Worm (Caenorhabditis elegans) whole organism, L2 larva: ENCODE measurements around the gene Y50D4B.1.

ENCODE experiments used
- R02D3.7 ChIP-seq: fragments of 150-350 bp; optimal IDR thresholded peaks from 2 replicates; lab custom pipeline; 2014; ENCODE audit warnings: missing biosample characterization, missing genetic modification characterization
- ZK546.5 ChIP-seq: sonication (generic microtip); optimal IDR thresholded peaks from 2 replicates; lab custom pipeline; 2017; ENCODE audit warnings: missing biosample characterization, missing genetic modification characterization
- alr-1 ChIP-seq: fragments of 150-350 bp; optimal IDR thresholded peaks from 2 replicates; lab custom pipeline; 2014; ENCODE audit warnings: missing biosample characterization, missing genetic modification characterization
- aly-2 ChIP-seq: fragments of 150-350 bp; optimal IDR thresholded peaks from 2 replicates; lab custom pipeline; 2014; ENCODE audit warnings: missing biosample characterization, missing genetic modification characterization
- ama-1 ChIP-seq: fragments of 150-350 bp; optimal IDR thresholded peaks from 2 replicates; lab custom pipeline; 2018; ENCODE audit warnings: inconsistent platforms
- blmp-1 ChIP-seq: sonication (generic microtip); optimal IDR thresholded peaks from 2 replicates; lab custom pipeline; 2017; ENCODE audit warnings: missing genetic modification characterization, mild to moderate bottlenecking, missing compliant biosample characterization, antibody characterized with exemption, moderate library complexity; ENCODE audit not compliant: insufficient read depth
- ceh-16 ChIP-seq: fragments of 150-350 bp; optimal IDR thresholded peaks from 2 replicates; lab custom pipeline; 2014; ENCODE audit warnings: missing biosample characterization, missing genetic modification characterization
- ceh-82 ChIP-seq: fragments of 150-350 bp; optimal IDR thresholded peaks from 2 replicates; lab custom pipeline; 2014; ENCODE audit warnings: missing biosample characterization, missing genetic modification characterization
- crh-2 ChIP-seq: sonication (generic microtip); optimal IDR thresholded peaks from 2 replicates; lab custom pipeline; 2017; ENCODE audit warnings: missing biosample characterization, missing genetic modification characterization
- dmd-4 ChIP-seq: sonication (generic microtip); optimal IDR thresholded peaks from 2 replicates; lab custom pipeline; 2017; ENCODE audit warnings: missing biosample characterization, missing genetic modification characterization
- elt-1 ChIP-seq: fragments of 150-350 bp; optimal IDR thresholded peaks from 2 replicates; lab custom pipeline; 2014; ENCODE audit warnings: missing biosample characterization, missing genetic modification characterization
- elt-3 ChIP-seq: sonication (generic microtip); optimal IDR thresholded peaks from 2 replicates; lab custom pipeline; 2017; ENCODE audit warnings: missing biosample characterization, missing genetic modification characterization
- fos-1 ChIP-seq: fragments of 150-350 bp; optimal IDR thresholded peaks from 2 replicates; lab custom pipeline; 2014; ENCODE audit warnings: missing biosample characterization, missing genetic modification characterization
- gmeb-1 ChIP-seq: fragments of 150-350 bp; optimal IDR thresholded peaks from 2 replicates; lab custom pipeline; 2014; ENCODE audit warnings: missing biosample characterization, missing genetic modification characterization
- lin-11 ChIP-seq: fragments of 150-350 bp; sonication (generic microtip); optimal IDR thresholded peaks from 2 replicates; lab custom pipeline; 2014; ENCODE audit warnings: missing biosample characterization, missing genetic modification characterization, inconsistent platforms, mixed read lengths
- lin-13 ChIP-seq: fragments of 150-350 bp; optimal IDR thresholded peaks from 2 replicates; lab custom pipeline; 2014; ENCODE audit warnings: missing biosample characterization, missing genetic modification reagents, missing genetic modification characterization
- lin-39 ChIP-seq: fragments of 150-350 bp; optimal IDR thresholded peaks from 2 replicates; lab custom pipeline; 2014; ENCODE audit warnings: missing biosample characterization, missing genetic modification reagents, missing genetic modification characterization
- mab-5 ChIP-seq: fragments of 150-350 bp; optimal IDR thresholded peaks from 2 replicates; lab custom pipeline; 2014; ENCODE audit warnings: missing biosample characterization, missing genetic modification characterization
- mdl-1 ChIP-seq, 2 experiments: fragments of 150-350 bp in 1 of 2; sonication (generic microtip) in 1 of 2; optimal IDR thresholded peaks; 2 replicates each; lab custom pipeline; 2017; ENCODE audit warnings: missing biosample characterization in 2 of 2, missing genetic modification characterization in 2 of 2
- nhr-10 ChIP-seq: sonication (generic microtip); optimal IDR thresholded peaks from 2 replicates; lab custom pipeline; 2017; ENCODE audit warnings: missing biosample characterization, missing genetic modification characterization
- nhr-11 ChIP-seq: fragments of 150-350 bp; optimal IDR thresholded peaks from 2 replicates; lab custom pipeline; 2014; ENCODE audit warnings: missing biosample characterization, missing genetic modification characterization
- nhr-12 ChIP-seq: fragments of 150-350 bp; optimal IDR thresholded peaks from 2 replicates; lab custom pipeline; 2014; ENCODE audit warnings: missing biosample characterization, missing genetic modification characterization
- nhr-129 ChIP-seq: fragments of 150-350 bp; optimal IDR thresholded peaks from 2 replicates; lab custom pipeline; 2014; ENCODE audit warnings: missing biosample characterization, missing genetic modification characterization
- nhr-21 ChIP-seq: fragments of 150-350 bp; optimal IDR thresholded peaks from 2 replicates; lab custom pipeline; 2014; ENCODE audit warnings: missing biosample characterization, missing genetic modification characterization
- nhr-237 ChIP-seq: fragments of 150-350 bp; optimal IDR thresholded peaks from 2 replicates; lab custom pipeline; 2014; ENCODE audit warnings: missing biosample characterization, missing genetic modification characterization
- nhr-25 ChIP-seq: fragments of 150-350 bp; sonication (generic microtip); optimal IDR thresholded peaks from 3 replicates; lab custom pipeline; 2014; ENCODE audit warnings: missing biosample characterization, missing genetic modification characterization
- nhr-6 ChIP-seq: fragments of 150-350 bp; optimal IDR thresholded peaks from 2 replicates; lab custom pipeline; 2014; ENCODE audit warnings: missing biosample characterization, missing genetic modification characterization
- nhr-77 ChIP-seq: fragments of 150-350 bp; optimal IDR thresholded peaks from 2 replicates; lab custom pipeline; 2014; ENCODE audit warnings: missing biosample characterization, missing genetic modification characterization
- peb-1 ChIP-seq: fragments of 150-350 bp; optimal IDR thresholded peaks from 2 replicates; lab custom pipeline; 2014; ENCODE audit warnings: missing biosample characterization, missing genetic modification characterization
- sem-4 ChIP-seq: fragments of 150-350 bp; optimal IDR thresholded peaks from 2 replicates; lab custom pipeline; 2014; ENCODE audit warnings: missing biosample characterization, missing genetic modification reagents, missing genetic modification characterization
- skn-1 ChIP-seq: sonication (generic microtip); optimal IDR thresholded peaks from 2 replicates; lab custom pipeline; 2017; ENCODE audit warnings: missing biosample characterization, missing genetic modification characterization
- snpc-4 ChIP-seq: fragments of 150-350 bp; optimal IDR thresholded peaks from 2 replicates; lab custom pipeline; 2014; ENCODE audit warnings: missing biosample characterization, missing genetic modification characterization
- unc-39 ChIP-seq: fragments of 150-350 bp; optimal IDR thresholded peaks from 2 replicates; lab custom pipeline; 2014; ENCODE audit warnings: missing biosample characterization, missing genetic modification characterization
- unc-55 ChIP-seq: fragments of 150-350 bp; sonication (generic microtip); optimal IDR thresholded peaks from 3 replicates; lab custom pipeline; 2014; ENCODE audit warnings: missing biosample characterization, missing genetic modification reagents, missing genetic modification characterization
- unc-62 ChIP-seq: fragments of 150-350 bp; optimal IDR thresholded peaks from 2 replicates; lab custom pipeline; 2014; ENCODE audit warnings: missing biosample characterization, missing genetic modification reagents, missing genetic modification characterization
- zag-1 ChIP-seq: fragments of 150-350 bp; optimal IDR thresholded peaks from 2 replicates; lab custom pipeline; 2014; ENCODE audit warnings: missing biosample characterization, missing genetic modification characterization
- ztf-1 ChIP-seq: fragments of 200-800 bp; sonication (Bioruptor generic); conservative IDR thresholded peaks from 2 replicates; pipeline ENCODE4 v1.3.6; 2022; ENCODE audit warnings: missing genetic modification characterization, missing compliant biosample characterization
- ztf-11 ChIP-seq: sonication (generic microtip); optimal IDR thresholded peaks from 2 replicates; lab custom pipeline; 2017; ENCODE audit warnings: missing biosample characterization, missing genetic modification characterization
- ztf-4 ChIP-seq: fragments of 150-350 bp; optimal IDR thresholded peaks from 2 replicates; lab custom pipeline; 2014; ENCODE audit warnings: missing biosample characterization, missing genetic modification characterization

Gene Y50D4B.1

ce11 chrV:1112658-1113057 lies at the start of gene Y50D4B.1:
Gene Y50D4B.1 (plus strand): TSS chrV:1112958.
- TF ChIP-seq R02D3.7 (tag; lab: Kevin White, UChicago) (no peak), ceh-16 (no peak), snpc-4 (tag; lab: Kevin White, UChicago) (no peak), crh-2 (tag; lab: Kevin White, UChicago) (no peak), zag-1 (tag; lab: Kevin White, UChicago) (no peak), elt-3 (tag; lab: Kevin White, UChicago) (no peak), nhr-77 (tag; lab: Kevin White, UChicago) (no peak), ZK546.5 (tag; lab: Kevin White, UChicago) (no peak), nhr-237 (tag; lab: Kevin White, UChicago) (no peak), nhr-10 (no peak), unc-55 (GFP tag; lab: Kevin White, UChicago) (no peak), nhr-11 (tag; lab: Kevin White, UChicago) (no peak), ztf-1 (GFP tag; lab: Robert Waterston, UW) (no peak)
- TF ChIP-seq, all 48 proteins: peak for 0

ce11 chrV:1064491-1064890 lies 48.3 kb upstream of the Y50D4B.1 start, which contains the start of gene str-67:
Gene str-67 (minus strand): TSS chrV:1064591.
- TF ChIP-seq nhr-21 (no peak), ztf-4 (tag; lab: Kevin White, UChicago) (no peak), gmeb-1 (tag; lab: Kevin White, UChicago) (no peak), unc-62 (GFP tag; lab: Kevin White, UChicago) (no peak), ama-1 (no peak), ceh-82 (tag; lab: Kevin White, UChicago) (no peak), nhr-6 (tag; lab: Kevin White, UChicago) (no peak), mdl-1 (tag; optimal IDR thresholded peaks at IDR 0.05; lab: Kevin White, UChicago) (no peak), fos-1 (no peak), blmp-1 (tag; lab: Kevin White, UChicago) (no peak), nhr-10 (no peak), ceh-16 (no peak), ztf-11 (tag; lab: Kevin White, UChicago) (no peak), skn-1 (tag; lab: Kevin White, UChicago) (no peak), nhr-237 (tag; lab: Kevin White, UChicago) (no peak), nhr-129 (tag; lab: Kevin White, UChicago) (no peak), aly-2 (tag; lab: Kevin White, UChicago) (no peak)

ce11 chrV:1067468-1067867 lies 45.3 kb upstream of the Y50D4B.1 start, which contains the start of gene K10C9.7:
Gene K10C9.7 (minus strand): TSS chrV:1067568.
- TF ChIP-seq unc-55 (GFP tag; lab: Kevin White, UChicago) (no peak), lin-39 (tag; lab: Kevin White, UChicago) (no peak), unc-39 (tag; lab: Kevin White, UChicago) (no peak), ZK546.5 (tag; lab: Kevin White, UChicago) (no peak), ztf-11 (tag; lab: Kevin White, UChicago) (no peak)

- TF ChIP-seq nhr-25 (tag; lab: Kevin White, UChicago) (no peak), peb-1 (tag; lab: Kevin White, UChicago) (no peak), lin-11 (no peak), ztf-1 (GFP tag; lab: Robert Waterston, UW) (no peak), snpc-4 (tag; lab: Kevin White, UChicago) (no peak), lin-13 (GFP tag; lab: Kevin White, UChicago) (no peak), gmeb-1 (tag; lab: Kevin White, UChicago) (no peak)
Observed at ce11 chrV:1074946-1075345, 37.8 kb upstream of the Y50D4B.1 start, which contains the start of gene K10C9.1. Gene K10C9.1 (plus strand): TSS chrV:1075246.

DNA sequence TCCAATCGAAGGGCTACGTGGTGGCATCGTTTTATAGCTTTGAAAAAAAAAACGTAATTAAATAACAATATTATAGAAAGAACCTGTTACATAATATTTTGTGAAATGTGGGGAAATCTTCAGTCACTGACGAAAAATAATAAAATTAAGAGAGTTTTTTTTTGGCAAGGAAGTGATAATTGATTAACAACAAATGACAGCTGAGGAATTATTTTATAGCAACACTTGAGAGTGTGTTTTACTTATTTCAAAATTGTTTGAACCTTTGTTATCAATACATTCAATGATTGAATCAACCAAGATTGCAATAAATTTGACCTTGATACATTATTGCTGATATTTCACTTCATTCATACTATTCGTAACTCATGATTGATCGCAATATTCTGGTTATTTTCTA lies 28.7 kb upstream of the Y50D4B.1 start, which contains the start of gene Y50D4B.6:
Gene Y50D4B.6, plus strand, starts transcription at position 301 of the 400 bp plus-strand sequence.
- no peak for TF ChIP-seq ceh-16

- no peak for TF ChIP-seq blmp-1 (tag; lab: Kevin White, UChicago)
- TF ChIP-seq elt-1 (tag; lab: Kevin White, UChicago), result no peak
- no peak for TF ChIP-seq nhr-77 (tag; lab: Kevin White, UChicago)
- no peak for TF ChIP-seq dmd-4 (tag; lab: Kevin White, UChicago)
- no peak for TF ChIP-seq sem-4
- TF ChIP-seq nhr-25 (tag; lab: Kevin White, UChicago), result no peak
- TF ChIP-seq alr-1, result no peak
- no peak for TF ChIP-seq nhr-237 (tag; lab: Kevin White, UChicago)
- TF ChIP-seq nhr-12 (tag; lab: Kevin White, UChicago), result no peak
- no peak for TF ChIP-seq mab-5
- TF ChIP-seq unc-62 (GFP tag; lab: Kevin White, UChicago), result no peak
Observed at ce11 chrV:1087983-1088382, 24.8 kb upstream of the Y50D4B.1 start, which contains the start of gene clec-203. Gene clec-203 (plus strand): TSS chrV:1088283.
